Fruit fly (Drosophila melanogaster) Kc167 (cell line): ENCODE measurements around the gene CG42811.

Experiments
- h ChIP-seq: fragments of >200 bp; optimal IDR thresholded peaks from 3 replicates; lab custom pipeline; 2018; ENCODE audit warnings: missing external identifiers
- insv ChIP-seq: fragments of >200 bp; optimal IDR thresholded peaks from 3 replicates; lab custom pipeline; 2018; ENCODE audit warnings: missing external identifiers
- psq ChIP-seq: fragments of >200 bp; optimal IDR thresholded peaks from 2 replicates; lab custom pipeline; 2017; ENCODE audit warnings: missing external identifiers

dm6 chr3R:24372662-24373061, 5.6 kb upstream of the CG42811 start, which contains the start of gene CG17782:
- TF ChIP-seq psq (lab: Kevin White, UChicago) (no peak), insv (lab: Kevin White, UChicago) (no peak), h (lab: Kevin White, UChicago) (no peak)
